Worm (Caenorhabditis elegans) whole organism, L4/young adult: ENCODE results near the gene amt-2.

Source experiments
- W03F9.2 ChIP-seq: fragments of 150-350 bp; optimal IDR thresholded peaks from 2 replicates; lab custom pipeline; 2014; ENCODE audit warnings: missing biosample characterization, missing genetic modification characterization
- him-1 ChIP-seq: sonication (generic microtip); optimal IDR thresholded peaks from 2 replicates; lab custom pipeline; 2016; ENCODE audit warnings: missing genotype, missing genetic modification reagents, missing genetic modification characterization, missing compliant biosample characterization

- TF ChIP-seq him-1 (tag; lab: Kevin White, UChicago) (no peak), W03F9.2 (tag; lab: Kevin White, UChicago) (no peak)
Observed at ce11 chrIV:13032153-13032552, 10.0 kb upstream of the amt-2 start.
